Worm (Caenorhabditis elegans) whole organism, L4 larva: ENCODE results near the gene F41H8.1.
"Not testable (repeated sequence)": the region's sequence is repeated elsewhere in the genome, so short reads cannot be mapped to it uniquely, and the experiment has no call there.

Experiments used
- F26F4.8 ChIP-seq: fragments of 200-800 bp; sonication (Bioruptor generic); conservative IDR thresholded peaks from 2 replicates; pipeline ENCODE4 v1.3.6; 2022; ENCODE audit warnings: missing genetic modification characterization, missing compliant biosample characterization
- R02D3.7 ChIP-seq: fragments of 150-350 bp; sonication (generic microtip); optimal IDR thresholded peaks from 3 replicates; lab custom pipeline; 2014; ENCODE audit warnings: missing biosample characterization, missing genetic modification characterization
- T20F7.1 ChIP-seq: fragments of 200-800 bp; sonication (Bioruptor generic); optimal IDR thresholded peaks from 2 replicates; lab custom pipeline; 2018; ENCODE audit warnings: mild to moderate bottlenecking, missing genetic modification characterization, missing compliant biosample characterization
- Y5F2A.4 ChIP-seq: fragments of 200-800 bp; sonication (Bioruptor generic); optimal IDR thresholded peaks from 2 replicates; lab custom pipeline; 2018; ENCODE audit warnings: mild to moderate bottlenecking, missing genetic modification characterization, missing compliant biosample characterization
- ZK546.5 ChIP-seq, 2 experiments: sonication (generic microtip); optimal IDR thresholded peaks; 2 replicates each; lab custom pipeline; 2017; ENCODE audit warnings: missing biosample characterization in 2 of 2, missing genetic modification characterization in 2 of 2
- aha-1 ChIP-seq: fragments of 150-350 bp; peaks from one replicate; lab custom pipeline; 2014; ENCODE audit warnings: missing biosample characterization, missing genetic modification characterization
- aly-2 ChIP-seq: sonication (generic microtip); optimal IDR thresholded peaks from 2 replicates; lab custom pipeline; 2018; ENCODE audit warnings: missing biosample characterization, missing genetic modification characterization
- arid-1 ChIP-seq: fragments of 200-800 bp; sonication (Bioruptor generic); conservative IDR thresholded peaks from 2 replicates; pipeline ENCODE4 v1.3.6; 2022; ENCODE audit warnings: missing genetic modification reagents, missing genetic modification characterization, missing compliant biosample characterization
- attf-4 ChIP-seq: sonication (generic microtip); optimal IDR thresholded peaks from 3 replicates; lab custom pipeline; 2017; ENCODE audit warnings: missing biosample characterization, missing genetic modification characterization
- ceh-28 ChIP-seq: fragments of 150-350 bp; optimal IDR thresholded peaks from 2 replicates; lab custom pipeline; 2014; ENCODE audit warnings: missing biosample characterization, missing genetic modification reagents, missing genetic modification characterization
- ceh-44 ChIP-seq: fragments of 200-800 bp; sonication (Bioruptor generic); IDR thresholded peaks from 2 replicates; pipeline ENCODE4 v1.3.6; 2022; ENCODE audit warnings: missing genetic modification reagents, missing genetic modification characterization, missing compliant biosample characterization
- daf-12 ChIP-seq: fragments of 150-350 bp; optimal IDR thresholded peaks from 2 replicates; lab custom pipeline; 2014; ENCODE audit warnings: missing biosample characterization, missing genetic modification reagents, missing genetic modification characterization
- daf-8 ChIP-seq: fragments of 200-800 bp; sonication (Bioruptor generic); IDR thresholded peaks from 2 replicates; pipeline ENCODE4 v1.3.6; 2022; ENCODE audit warnings: missing genetic modification characterization, missing compliant biosample characterization
- hmg-1.1 ChIP-seq: fragments of 200-800 bp; sonication (Bioruptor generic); IDR thresholded peaks from 2 replicates; pipeline ENCODE4 v1.3.6; 2022; ENCODE audit warnings: missing genetic modification reagents, missing genetic modification characterization, missing compliant biosample characterization
- lin-1 ChIP-seq: fragments of 200-800 bp; sonication (Bioruptor generic); IDR thresholded peaks from 2 replicates; pipeline ENCODE4 v1.3.6; 2022; ENCODE audit warnings: missing genetic modification reagents, missing genetic modification characterization, missing compliant biosample characterization
- lin-15B ChIP-seq: fragments of 150-350 bp; sonication (generic microtip); optimal IDR thresholded peaks from 3 replicates; lab custom pipeline; 2014; ENCODE audit warnings: missing biosample characterization, missing genetic modification characterization
- lin-38 ChIP-seq: fragments of 200-800 bp; sonication (Bioruptor generic); IDR thresholded peaks from 2 replicates; pipeline ENCODE4 v1.3.6; 2022; ENCODE audit warnings: missing genetic modification reagents, missing genetic modification characterization, missing compliant biosample characterization
- lin-39 ChIP-seq: fragments of 150-350 bp; optimal IDR thresholded peaks from 2 replicates; lab custom pipeline; 2014; ENCODE audit warnings: missing biosample characterization, missing genetic modification reagents, missing genetic modification characterization
- mep-1 ChIP-seq: fragments of 150-350 bp; sonication (generic microtip); optimal IDR thresholded peaks from 3 replicates; lab custom pipeline; 2014; ENCODE audit warnings: missing biosample characterization, missing genetic modification characterization
- mes-2 ChIP-seq: sonication (generic microtip); optimal IDR thresholded peaks from 2 replicates; lab custom pipeline; 2016; ENCODE audit warnings: missing genotype, mild to moderate bottlenecking, missing genetic modification characterization, missing compliant biosample characterization; ENCODE audit not compliant: poor library complexity, severe bottlenecking
- mxl-2 ChIP-seq: fragments of 200-800 bp; sonication (Bioruptor generic); conservative IDR thresholded peaks from 2 replicates; pipeline ENCODE4 v1.3.6; 2022; ENCODE audit warnings: missing genetic modification reagents, missing genetic modification characterization, missing compliant biosample characterization
- nhr-237 ChIP-seq: sonication (generic microtip); optimal IDR thresholded peaks from 2 replicates; lab custom pipeline; 2017; ENCODE audit warnings: missing biosample characterization, missing genetic modification characterization
- nhr-28 ChIP-seq: fragments of 150-350 bp; optimal IDR thresholded peaks from 2 replicates; lab custom pipeline; 2014; ENCODE audit warnings: missing biosample characterization, missing genetic modification characterization
- nhr-42 ChIP-seq: fragments of 200-800 bp; sonication (Bioruptor generic); IDR thresholded peaks from 2 replicates; pipeline ENCODE4 v1.3.6; 2022; ENCODE audit warnings: missing genetic modification characterization, missing compliant biosample characterization
- nhr-48 ChIP-seq: sonication (generic microtip); optimal IDR thresholded peaks from 2 replicates; lab custom pipeline; 2016; ENCODE audit warnings: mild to moderate bottlenecking, missing genetic modification characterization, missing compliant biosample characterization
- pha-4 ChIP-seq, 2 experiments: fragments of 150-350 bp in 1 of 2; fragments of 200-800 bp in 1 of 2; sonication (Bioruptor generic) in 1 of 2; IDR thresholded peaks in 1 of 2; optimal IDR thresholded peaks in 1 of 2; 2 replicates each; pipeline versions ENCODE4 v1.3.6 to Lab custom; 2014 to 2022; ENCODE audit warnings: missing genetic modification characterization in 2 of 2, missing genetic modification reagents in 2 of 2, missing biosample characterization in 1 of 2, missing compliant biosample characterization in 1 of 2
- sdz-12 ChIP-seq: fragments of 200-800 bp; sonication (Bioruptor generic); optimal IDR thresholded peaks from 2 replicates; lab custom pipeline; 2018; ENCODE audit warnings: mild to moderate bottlenecking, missing genetic modification characterization, missing compliant biosample characterization
- snpc-4 ChIP-seq: fragments of 150-350 bp; optimal IDR thresholded peaks from 2 replicates; lab custom pipeline; 2014; ENCODE audit warnings: missing biosample characterization, missing genetic modification characterization
- spr-1 ChIP-seq: sonication (generic microtip); optimal IDR thresholded peaks from 2 replicates; lab custom pipeline; 2016; ENCODE audit warnings: mild to moderate bottlenecking, missing genetic modification characterization, missing compliant biosample characterization
- unc-39 ChIP-seq: sonication (generic microtip); optimal IDR thresholded peaks from 2 replicates; lab custom pipeline; 2017; ENCODE audit warnings: missing biosample characterization, missing genetic modification characterization
- unc-62 ChIP-seq, 3 experiments: fragments of 150-350 bp in 1 of 3; sonication (generic microtip); optimal IDR thresholded peaks in 2 of 3; peaks in 1 of 3; 1 replicate in 1 of 3; 2 replicates in 2 of 3; lab custom pipeline; 2014 to 2017; ENCODE audit warnings: missing biosample characterization in 3 of 3, missing genetic modification characterization in 3 of 3, missing genetic modification reagents in 3 of 3, missing genotype in 1 of 3
- vab-7 ChIP-seq: fragments of 200-800 bp; sonication (Bioruptor generic); IDR thresholded peaks from 2 replicates; pipeline ENCODE4 v1.3.6; 2022; ENCODE audit warnings: missing genetic modification reagents, missing genetic modification characterization, missing compliant biosample characterization
- zfp-2 ChIP-seq: sonication (generic microtip); optimal IDR thresholded peaks from 2 replicates; lab custom pipeline; 2016; ENCODE audit warnings: mild to moderate bottlenecking, missing genetic modification characterization, missing compliant biosample characterization
- zip-2 ChIP-seq: fragments of 150-350 bp; optimal IDR thresholded peaks from 2 replicates; lab custom pipeline; 2014; ENCODE audit warnings: missing biosample characterization, missing genetic modification characterization
- ztf-7 ChIP-seq: fragments of 150-350 bp; optimal IDR thresholded peaks from 2 replicates; lab custom pipeline; 2014; ENCODE audit warnings: missing biosample characterization, missing genetic modification characterization

F41H8.1 gene

DNA sequence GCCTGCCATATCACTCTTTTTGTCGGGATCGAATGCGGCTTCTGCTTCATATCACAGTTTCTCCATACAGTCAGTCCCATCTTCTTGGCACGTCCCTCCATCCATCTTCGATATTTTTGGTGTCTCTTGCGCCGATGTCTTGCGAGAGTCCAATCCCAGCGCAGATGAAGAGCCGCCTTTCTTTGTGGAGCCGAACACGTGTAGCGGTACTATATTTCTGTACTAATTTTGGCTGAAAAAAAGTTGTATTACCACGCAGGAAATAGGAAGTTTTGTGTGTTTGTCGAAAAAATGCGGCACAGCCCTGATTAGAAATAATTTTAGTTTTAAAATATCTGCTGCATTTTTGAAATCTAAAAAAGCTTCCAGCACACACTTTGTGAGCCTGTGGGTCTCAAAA, 9.7 kb downstream of the F41H8.1 start, which contains the start of gene K09C6.8:
Gene K09C6.8, minus strand, starts transcription at position 101 of the 400 bp plus-strand sequence.
- not testable (repeated sequence) for TF ChIP-seq arid-1 (GFP tag; lab: Robert Waterston, UW); snpc-4 (tag; lab: Kevin White, UChicago); nhr-28 (tag; lab: Kevin White, UChicago)

DNA sequence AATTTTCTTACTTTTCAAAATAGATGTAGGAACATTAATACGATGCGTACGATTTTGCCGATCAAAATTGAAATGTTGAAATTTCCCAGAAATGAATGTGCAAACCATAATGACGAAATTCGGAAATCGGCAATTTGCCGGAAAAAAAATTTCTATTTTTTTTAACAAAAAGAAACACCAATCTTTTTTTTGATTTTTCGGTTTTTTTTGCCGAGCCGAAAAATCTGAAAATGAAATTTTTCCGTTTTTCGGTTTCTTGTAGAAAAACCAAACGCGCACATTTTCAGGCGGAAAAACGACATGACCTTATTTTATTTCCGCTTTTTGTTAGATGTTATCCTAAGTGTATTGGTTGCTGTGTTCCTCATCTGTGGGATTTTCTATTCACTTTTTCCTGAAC, 14.1 kb downstream of the F41H8.1 start, which contains the start of gene srbc-13:
Gene srbc-13, plus strand, starts transcription at position 301 of the 400 bp plus-strand sequence.
- TF ChIP-seq zfp-2 (tag; lab: Kevin White, UChicago) = no peak
- no peak for TF ChIP-seq ceh-28 (tag; lab: Kevin White, UChicago)
- no peak for TF ChIP-seq Y5F2A.4 (GFP tag; lab: Kevin White, UChicago)
- no peak for TF ChIP-seq vab-7 (GFP tag; lab: Robert Waterston, UW)
- TF ChIP-seq lin-15B (tag; lab: Kevin White, UChicago) = no peak
- no peak for TF ChIP-seq pha-4 (GFP tag; IDR thresholded peaks at IDR 0.05; lab: Robert Waterston, UW)
- no peak for TF ChIP-seq pha-4 (tag; optimal IDR thresholded peaks at IDR 0.05; lab: Kevin White, UChicago)
- no peak for TF ChIP-seq aly-2 (tag; lab: Kevin White, UChicago)
- no peak for TF ChIP-seq mxl-2 (GFP tag; lab: Robert Waterston, UW)
- no peak for TF ChIP-seq unc-62 (GFP tag; optimal IDR thresholded peaks at IDR 0.05 in 1 of 2; lab: Kevin White, UChicago)
- TF ChIP-seq unc-62 (tag; optimal IDR thresholded peaks at IDR 0.05; lab: Kevin White, UChicago) = no peak
- TF ChIP-seq aha-1 (tag; lab: Kevin White, UChicago) = no peak
- no peak for TF ChIP-seq mes-2 (tag; lab: Kevin White, UChicago)
- TF ChIP-seq nhr-42 (GFP tag; lab: Robert Waterston, UW) = no peak
- TF ChIP-seq lin-1 (GFP tag; lab: Robert Waterston, UW) = no peak
- no peak for TF ChIP-seq hmg-1.1 (GFP tag; lab: Robert Waterston, UW)
- TF ChIP-seq nhr-48 (tag; lab: Kevin White, UChicago) = no peak
- TF ChIP-seq snpc-4 (tag; lab: Kevin White, UChicago) = no peak
- no peak for TF ChIP-seq lin-39 (tag; lab: Kevin White, UChicago)

DNA sequence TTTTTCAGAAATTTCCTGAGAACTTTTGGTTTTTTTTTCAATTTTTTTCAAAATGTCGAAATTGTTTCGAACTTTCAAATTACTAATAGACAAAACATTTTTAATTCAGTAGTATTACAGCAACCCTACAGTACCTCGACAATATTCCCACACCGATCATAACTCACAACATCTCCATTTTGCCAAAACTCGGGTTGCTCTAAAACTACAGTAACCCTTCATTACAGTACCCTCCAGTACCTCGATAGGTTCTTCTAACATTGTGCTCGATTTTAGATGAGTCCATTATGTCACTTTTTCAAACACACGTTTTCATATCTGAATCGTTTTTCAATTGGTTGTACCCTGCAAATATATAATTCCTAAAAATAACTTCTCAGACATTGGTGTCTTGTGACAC, 15.6 kb downstream of the F41H8.1 start:
- TF ChIP-seq unc-39 (tag; lab: Kevin White, UChicago) (no peak), ztf-7 (tag; lab: Kevin White, UChicago) (no peak), ceh-44 (no peak), zip-2 (tag; lab: Kevin White, UChicago) (no peak), lin-1 (GFP tag; lab: Robert Waterston, UW) (no peak), F26F4.8 (GFP tag; lab: Robert Waterston, UW) (no peak), spr-1 (tag; lab: Kevin White, UChicago) (no peak), arid-1 (GFP tag; lab: Robert Waterston, UW) (no peak), sdz-12 (GFP tag; lab: Kevin White, UChicago) (no peak), daf-12 (tag; lab: Kevin White, UChicago) (no peak), lin-39 (tag; lab: Kevin White, UChicago) (no peak)

DNA sequence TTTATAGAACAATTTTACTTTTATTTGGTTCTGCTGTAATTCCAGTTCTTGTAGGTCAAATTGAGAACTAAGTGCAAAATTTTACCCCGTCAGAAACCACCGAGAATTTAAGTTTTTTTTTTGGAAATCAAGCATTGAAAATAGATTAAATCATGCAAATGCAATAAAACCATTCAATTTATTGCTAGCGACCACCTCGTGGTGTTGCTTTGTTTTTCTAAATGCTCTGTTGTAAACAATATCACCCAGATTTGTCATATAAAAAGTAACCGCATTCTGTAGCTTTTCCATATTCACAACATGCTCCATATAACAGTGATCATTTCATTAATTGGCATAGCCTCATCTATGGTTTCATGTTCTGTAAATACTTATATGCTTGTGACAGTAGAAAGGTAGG, 16.0 kb downstream of the F41H8.1 start, which contains the start of gene srbc-12:
Gene srbc-12, plus strand, starts transcription at position 301 of the 400 bp plus-strand sequence.
- TF ChIP-seq attf-4 (tag; lab: Kevin White, UChicago) (no peak), mes-2 (tag; lab: Kevin White, UChicago) (no peak), aly-2 (tag; lab: Kevin White, UChicago) (no peak), mep-1 (tag; lab: Kevin White, UChicago) (no peak), zip-2 (tag; lab: Kevin White, UChicago) (no peak)

DNA sequence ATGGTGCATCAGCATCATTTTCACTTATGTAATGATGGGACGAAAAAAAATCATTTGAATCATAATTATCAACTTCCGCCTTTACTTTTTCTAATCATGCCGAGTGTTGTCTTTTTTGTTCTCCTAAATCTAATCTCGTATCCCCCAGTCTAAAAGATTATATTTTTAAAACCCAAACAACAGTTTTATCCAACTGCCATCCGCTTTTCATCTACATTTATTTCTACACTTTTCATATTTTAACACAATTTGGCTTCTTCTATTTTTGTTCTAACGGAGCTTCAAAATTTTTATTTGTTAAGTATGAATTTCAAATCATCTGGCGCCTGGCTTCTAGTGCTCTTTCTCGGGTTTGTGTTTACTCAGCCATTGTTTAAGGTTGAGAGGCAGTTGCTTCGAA, 18.7 kb downstream of the F41H8.1 start, which contains the start of gene K09C6.3:
Gene K09C6.3, plus strand, starts transcription at position 301 of the 400 bp plus-strand sequence.
- TF ChIP-seq R02D3.7 (tag; lab: Kevin White, UChicago) (no peak), F26F4.8 (GFP tag; lab: Robert Waterston, UW) (no peak), sdz-12 (GFP tag; lab: Kevin White, UChicago) (no peak), T20F7.1 (GFP tag; lab: Kevin White, UChicago) (no peak), ZK546.5 (tag; optimal IDR thresholded peaks at IDR 0.05; lab: Kevin White, UChicago) (no peak), daf-8 (GFP tag; lab: Robert Waterston, UW) (no peak), arid-1 (GFP tag; lab: Robert Waterston, UW) (no peak), pha-4 (GFP tag; IDR thresholded peaks at IDR 0.05; lab: Robert Waterston, UW) (no peak), pha-4 (tag; optimal IDR thresholded peaks at IDR 0.05; lab: Kevin White, UChicago) (no peak), lin-38 (GFP tag; lab: Robert Waterston, UW) (no peak), nhr-237 (tag; lab: Kevin White, UChicago) (no peak)
